Worm (Caenorhabditis elegans) whole organism, L1 larva: ENCODE results near the gene Y32G9A.2.

Experiments
- lsy-2 ChIP-seq, 2 experiments: fragments of 150-350 bp; optimal IDR thresholded peaks; 2 replicates each; lab custom pipeline; 2014; ENCODE audit warnings: missing biosample characterization in 2 of 2, missing genetic modification characterization in 2 of 2
- mdl-1 ChIP-seq, 2 experiments: fragments of 150-350 bp; optimal IDR thresholded peaks; 2 replicates each; lab custom pipeline; 2014 to 2017; ENCODE audit warnings: missing biosample characterization in 2 of 2, missing genetic modification characterization in 2 of 2, inconsistent platforms in 1 of 2
- nhr-12 ChIP-seq: sonication (generic microtip); optimal IDR thresholded peaks from 2 replicates; lab custom pipeline; 2017; ENCODE audit warnings: missing biosample characterization, missing genetic modification characterization
- pqm-1 ChIP-seq: sonication (generic microtip); optimal IDR thresholded peaks from 3 replicates; lab custom pipeline; 2017; ENCODE audit warnings: missing biosample characterization, missing genetic modification characterization
- skn-1 ChIP-seq: fragments of 150-350 bp; optimal IDR thresholded peaks from 2 replicates; lab custom pipeline; 2014; ENCODE audit warnings: missing biosample characterization, missing genetic modification characterization

DNA sequence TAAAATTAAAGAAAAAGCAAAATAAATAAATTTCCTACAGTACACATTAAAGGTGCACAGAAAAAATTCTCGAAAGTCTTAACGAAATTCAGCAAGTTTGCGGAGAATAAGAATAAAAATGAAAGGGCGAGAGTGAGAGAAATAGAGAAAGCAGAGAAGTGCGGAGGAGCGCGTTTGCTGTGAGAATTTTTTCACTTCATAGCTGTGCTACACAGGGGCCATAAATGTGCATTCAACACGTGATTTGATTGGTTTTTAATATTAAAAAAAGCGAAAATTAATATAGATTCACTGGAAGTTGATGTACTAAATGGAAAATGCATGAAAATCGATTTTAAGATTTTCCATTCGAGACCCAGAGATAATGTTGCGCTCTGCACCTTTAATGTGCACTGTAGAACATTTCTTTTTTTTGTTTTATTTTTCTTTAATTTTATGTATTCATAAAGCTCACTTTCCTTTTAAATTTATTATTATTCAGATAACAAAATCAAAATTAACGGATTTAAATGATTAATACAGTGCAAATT is at the start of gene Y32G9A.2:
- TF ChIP-seq nhr-12 (tag; lab: Kevin White, UChicago) = no peak
- peak; percentile 43 for TF ChIP-seq skn-1 (tag; lab: Kevin White, UChicago)
- peak in 1 of 2 experiments; percentile 72 for TF ChIP-seq lsy-2 (tag; optimal IDR thresholded peaks at IDR 0.05; lab: Kevin White, UChicago)
- TF ChIP-seq pqm-1 (tag; lab: Kevin White, UChicago) = no peak
- TF ChIP-seq mdl-1 (tag; optimal IDR thresholded peaks at IDR 0.05; lab: Kevin White, UChicago) = no peak
